Worm (Caenorhabditis elegans) whole organism, L4 larva: Measurements from ENCODE around the gene T21H3.1.
A peak's percentile ranks its signal among the peaks of the same experiment; 100 is the strongest.

Source experiments
- ama-1 ChIP-seq: fragments of 150-350 bp; optimal IDR thresholded peaks from 2 replicates; lab custom pipeline; 2014; ENCODE audit warnings: inconsistent platforms, mixed read lengths
- egl-27 ChIP-seq: sonication (generic microtip); optimal IDR thresholded peaks from 3 replicates; lab custom pipeline; 2017; ENCODE audit warnings: missing biosample characterization, missing genetic modification reagents, missing genetic modification characterization

DNA sequence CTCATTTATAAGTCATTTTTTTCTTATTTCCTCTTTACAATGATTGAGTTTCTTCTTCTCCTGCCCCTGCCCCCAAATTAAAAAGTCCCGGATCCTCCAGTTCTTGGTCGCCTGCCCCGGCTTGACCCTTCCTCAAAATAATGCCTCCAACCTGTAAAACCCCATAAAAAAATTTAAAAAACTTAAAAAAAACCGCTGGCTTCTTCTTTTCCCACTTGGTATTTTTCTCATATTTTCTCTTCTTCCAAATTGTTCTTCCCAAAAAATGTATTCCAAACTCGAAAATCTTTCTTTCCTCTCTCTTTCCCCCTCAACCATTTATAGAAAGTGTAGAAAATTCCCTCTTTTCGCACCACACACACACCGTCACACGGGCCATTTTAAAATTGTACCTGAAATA is 19.1 kb upstream of the T21H3.1 start:
- TF ChIP-seq ama-1 (lab: Kevin White, UChicago) (peak; percentile 87), egl-27 (no peak)
